Worm (Caenorhabditis elegans) whole organism, L2 larva: ENCODE data around the gene npr-34.

Source experiments
- F13H6.1 ChIP-seq: sonication (generic microtip); optimal IDR thresholded peaks from 2 replicates; lab custom pipeline; 2016; ENCODE audit warnings: missing genetic modification characterization, missing compliant biosample characterization
- ZK546.5 ChIP-seq: sonication (generic microtip); optimal IDR thresholded peaks from 2 replicates; lab custom pipeline; 2017; ENCODE audit warnings: missing biosample characterization, missing genetic modification characterization
- alr-1 ChIP-seq: fragments of 150-350 bp; optimal IDR thresholded peaks from 2 replicates; lab custom pipeline; 2014; ENCODE audit warnings: missing biosample characterization, missing genetic modification characterization
- aly-2 ChIP-seq: fragments of 150-350 bp; optimal IDR thresholded peaks from 2 replicates; lab custom pipeline; 2014; ENCODE audit warnings: missing biosample characterization, missing genetic modification characterization
- ama-1 ChIP-seq: fragments of 150-350 bp; optimal IDR thresholded peaks from 2 replicates; lab custom pipeline; 2018; ENCODE audit warnings: inconsistent platforms
- ceh-16 ChIP-seq: fragments of 150-350 bp; optimal IDR thresholded peaks from 2 replicates; lab custom pipeline; 2014; ENCODE audit warnings: missing biosample characterization, missing genetic modification characterization
- ceh-82 ChIP-seq: fragments of 150-350 bp; optimal IDR thresholded peaks from 2 replicates; lab custom pipeline; 2014; ENCODE audit warnings: missing biosample characterization, missing genetic modification characterization
- crh-2 ChIP-seq: sonication (generic microtip); optimal IDR thresholded peaks from 2 replicates; lab custom pipeline; 2017; ENCODE audit warnings: missing biosample characterization, missing genetic modification characterization
- dmd-4 ChIP-seq: sonication (generic microtip); optimal IDR thresholded peaks from 2 replicates; lab custom pipeline; 2017; ENCODE audit warnings: missing biosample characterization, missing genetic modification characterization
- egl-27 ChIP-seq: sonication (generic microtip); optimal IDR thresholded peaks from 3 replicates; lab custom pipeline; 2017; ENCODE audit warnings: missing biosample characterization, missing genetic modification reagents, missing genetic modification characterization
- elt-1 ChIP-seq: fragments of 150-350 bp; optimal IDR thresholded peaks from 2 replicates; lab custom pipeline; 2014; ENCODE audit warnings: missing biosample characterization, missing genetic modification characterization
- elt-3 ChIP-seq: sonication (generic microtip); optimal IDR thresholded peaks from 2 replicates; lab custom pipeline; 2017; ENCODE audit warnings: missing biosample characterization, missing genetic modification characterization
- fos-1 ChIP-seq: fragments of 150-350 bp; optimal IDR thresholded peaks from 2 replicates; lab custom pipeline; 2014; ENCODE audit warnings: missing biosample characterization, missing genetic modification characterization
- gmeb-1 ChIP-seq: fragments of 150-350 bp; optimal IDR thresholded peaks from 2 replicates; lab custom pipeline; 2014; ENCODE audit warnings: missing biosample characterization, missing genetic modification characterization
- lin-13 ChIP-seq: fragments of 150-350 bp; optimal IDR thresholded peaks from 2 replicates; lab custom pipeline; 2014; ENCODE audit warnings: missing biosample characterization, missing genetic modification reagents, missing genetic modification characterization
- mab-5 ChIP-seq: fragments of 150-350 bp; optimal IDR thresholded peaks from 2 replicates; lab custom pipeline; 2014; ENCODE audit warnings: missing biosample characterization, missing genetic modification characterization
- mdl-1 ChIP-seq, 2 experiments: fragments of 150-350 bp in 1 of 2; sonication (generic microtip) in 1 of 2; optimal IDR thresholded peaks; 2 replicates each; lab custom pipeline; 2017; ENCODE audit warnings: missing biosample characterization in 2 of 2, missing genetic modification characterization in 2 of 2
- nhr-10 ChIP-seq: sonication (generic microtip); optimal IDR thresholded peaks from 2 replicates; lab custom pipeline; 2017; ENCODE audit warnings: missing biosample characterization, missing genetic modification characterization
- nhr-11 ChIP-seq: fragments of 150-350 bp; optimal IDR thresholded peaks from 2 replicates; lab custom pipeline; 2014; ENCODE audit warnings: missing biosample characterization, missing genetic modification characterization
- nhr-12 ChIP-seq: fragments of 150-350 bp; optimal IDR thresholded peaks from 2 replicates; lab custom pipeline; 2014; ENCODE audit warnings: missing biosample characterization, missing genetic modification characterization
- nhr-21 ChIP-seq: fragments of 150-350 bp; optimal IDR thresholded peaks from 2 replicates; lab custom pipeline; 2014; ENCODE audit warnings: missing biosample characterization, missing genetic modification characterization
- nhr-23 ChIP-seq: fragments of 150-350 bp; optimal IDR thresholded peaks from 2 replicates; lab custom pipeline; 2014; ENCODE audit warnings: missing biosample characterization, missing genetic modification reagents, missing genetic modification characterization
- nhr-6 ChIP-seq: fragments of 150-350 bp; optimal IDR thresholded peaks from 2 replicates; lab custom pipeline; 2014; ENCODE audit warnings: missing biosample characterization, missing genetic modification characterization
- nhr-77 ChIP-seq: fragments of 150-350 bp; optimal IDR thresholded peaks from 2 replicates; lab custom pipeline; 2014; ENCODE audit warnings: missing biosample characterization, missing genetic modification characterization
- peb-1 ChIP-seq: fragments of 150-350 bp; optimal IDR thresholded peaks from 2 replicates; lab custom pipeline; 2014; ENCODE audit warnings: missing biosample characterization, missing genetic modification characterization
- sem-4 ChIP-seq: fragments of 150-350 bp; optimal IDR thresholded peaks from 2 replicates; lab custom pipeline; 2014; ENCODE audit warnings: missing biosample characterization, missing genetic modification reagents, missing genetic modification characterization
- sma-3 ChIP-seq: sonication (generic microtip); optimal IDR thresholded peaks from 2 replicates; lab custom pipeline; 2016; ENCODE audit warnings: missing genetic modification reagents, missing genetic modification characterization, missing compliant biosample characterization
- sma-9 ChIP-seq, 2 experiments: fragments of 150-350 bp in 1 of 2; sonication (generic microtip) in 1 of 2; optimal IDR thresholded peaks; 2 replicates each; lab custom pipeline; 2014 to 2016; ENCODE audit warnings: missing genetic modification characterization in 2 of 2, mild to moderate bottlenecking in 1 of 2, missing biosample characterization in 1 of 2, missing compliant biosample characterization in 1 of 2, missing genetic modification reagents in 1 of 2, moderate library complexity in 1 of 2
- unc-39 ChIP-seq: fragments of 150-350 bp; optimal IDR thresholded peaks from 2 replicates; lab custom pipeline; 2014; ENCODE audit warnings: missing biosample characterization, missing genetic modification characterization
- unc-55 ChIP-seq: fragments of 150-350 bp; sonication (generic microtip); optimal IDR thresholded peaks from 3 replicates; lab custom pipeline; 2014; ENCODE audit warnings: missing biosample characterization, missing genetic modification reagents, missing genetic modification characterization
- unc-62 ChIP-seq: fragments of 150-350 bp; optimal IDR thresholded peaks from 2 replicates; lab custom pipeline; 2014; ENCODE audit warnings: missing biosample characterization, missing genetic modification reagents, missing genetic modification characterization
- zag-1 ChIP-seq: fragments of 150-350 bp; optimal IDR thresholded peaks from 2 replicates; lab custom pipeline; 2014; ENCODE audit warnings: missing biosample characterization, missing genetic modification characterization
- ztf-1 ChIP-seq: fragments of 200-800 bp; sonication (Bioruptor generic); conservative IDR thresholded peaks from 2 replicates; pipeline ENCODE4 v1.3.6; 2022; ENCODE audit warnings: missing genetic modification characterization, missing compliant biosample characterization
- ztf-11 ChIP-seq: sonication (generic microtip); optimal IDR thresholded peaks from 2 replicates; lab custom pipeline; 2017; ENCODE audit warnings: missing biosample characterization, missing genetic modification characterization
- ztf-4 ChIP-seq: fragments of 150-350 bp; optimal IDR thresholded peaks from 2 replicates; lab custom pipeline; 2014; ENCODE audit warnings: missing biosample characterization, missing genetic modification characterization

npr-34 gene

ce11 chrII:14739143-14739542, at the start of gene npr-34:
Gene npr-34 (minus strand): TSS chrII:14739243.
- TF ChIP-seq unc-62 (GFP tag; lab: Kevin White, UChicago), result no peak
- TF ChIP-seq, all 48 proteins: peak for 0

ce11 chrII:14785906-14786305, 46.9 kb upstream of the npr-34 start, which contains the start of gene Y54E2A.9:
Gene Y54E2A.9 (minus strand): TSS chrII:14786006.
- TF ChIP-seq F13H6.1, result no peak
- TF ChIP-seq ztf-11 (tag; lab: Kevin White, UChicago), result no peak
- TF ChIP-seq unc-62 (GFP tag; lab: Kevin White, UChicago), result no peak
- TF ChIP-seq peb-1 (tag; lab: Kevin White, UChicago), result no peak
- no peak for TF ChIP-seq ztf-1 (GFP tag; lab: Robert Waterston, UW)
- TF ChIP-seq, all 48 proteins: peak for 0

ce11 chrII:14779851-14780250, 40.8 kb upstream of the npr-34 start:
- TF ChIP-seq nhr-23 (tag; lab: Kevin White, UChicago) (no peak), ceh-82 (tag; lab: Kevin White, UChicago) (no peak), sem-4 (tag; lab: Kevin White, UChicago) (no peak), sma-9 (GFP tag; optimal IDR thresholded peaks at IDR 0.05; lab: Kevin White, UChicago) (no peak), sma-9 (tag; optimal IDR thresholded peaks at IDR 0.05; lab: Kevin White, UChicago) (no peak), mdl-1 (tag; optimal IDR thresholded peaks at IDR 0.05; lab: Kevin White, UChicago) (no peak), lin-13 (no peak), alr-1 (tag; lab: Kevin White, UChicago) (no peak), F13H6.1 (no peak), nhr-77 (tag; lab: Kevin White, UChicago) (no peak)

- TF ChIP-seq nhr-10 (tag; lab: Kevin White, UChicago) (no peak), nhr-12 (tag; lab: Kevin White, UChicago) (no peak), sma-9 (GFP tag; optimal IDR thresholded peaks at IDR 0.05; lab: Kevin White, UChicago) (no peak), sma-9 (tag; optimal IDR thresholded peaks at IDR 0.05; lab: Kevin White, UChicago) (no peak), gmeb-1 (no peak), unc-55 (GFP tag; lab: Kevin White, UChicago) (no peak), nhr-21 (tag; lab: Kevin White, UChicago) (no peak), mab-5 (no peak), unc-39 (tag; lab: Kevin White, UChicago) (no peak), egl-27 (tag; lab: Kevin White, UChicago) (no peak), dmd-4 (tag; lab: Kevin White, UChicago) (no peak), peb-1 (tag; lab: Kevin White, UChicago) (no peak), nhr-11 (tag; lab: Kevin White, UChicago) (no peak), sma-3 (GFP tag; lab: Kevin White, UChicago) (no peak), elt-1 (tag; lab: Kevin White, UChicago) (no peak), nhr-6 (no peak)
Measured at ce11 chrII:14778092-14778491, 39.0 kb upstream of the npr-34 start, which contains the start of gene Y54E2A.8. Gene Y54E2A.8 (plus strand): TSS chrII:14778345.

ce11 chrII:14772956-14773788, 34.1 kb upstream of the npr-34 start, which contains the start of gene Y54E2A.7:
Gene Y54E2A.7 (minus strand): TSS chrII:14773006.
- TF ChIP-seq zag-1 (tag; lab: Kevin White, UChicago), result no peak
- no peak for TF ChIP-seq egl-27 (tag; lab: Kevin White, UChicago)
- TF ChIP-seq ZK546.5 (tag; lab: Kevin White, UChicago), result no peak
- no peak for TF ChIP-seq ama-1 (lab: Kevin White, UChicago)
- TF ChIP-seq fos-1, result no peak
- no peak for TF ChIP-seq crh-2 (tag; lab: Kevin White, UChicago)
- no peak for TF ChIP-seq nhr-12 (tag; lab: Kevin White, UChicago)
- TF ChIP-seq mab-5, result no peak
- TF ChIP-seq nhr-77 (tag; lab: Kevin White, UChicago), result no peak
- TF ChIP-seq nhr-21 (tag; lab: Kevin White, UChicago), result no peak
- TF ChIP-seq aly-2 (tag; lab: Kevin White, UChicago), result no peak
- TF ChIP-seq elt-3 (tag; lab: Kevin White, UChicago), result no peak
- no peak for TF ChIP-seq nhr-6
- no peak for TF ChIP-seq ztf-4
- no peak for TF ChIP-seq gmeb-1
- TF ChIP-seq ztf-1 (GFP tag; lab: Robert Waterston, UW), result no peak
- TF ChIP-seq alr-1 (tag; lab: Kevin White, UChicago), result no peak
- no peak for TF ChIP-seq unc-39 (tag; lab: Kevin White, UChicago)
- no peak for TF ChIP-seq ceh-16 (tag; lab: Kevin White, UChicago)
